Worm (Caenorhabditis elegans) whole organism, L4/young adult: ENCODE measurements around the gene penr-1.

Source experiments
- W03F9.2 ChIP-seq: fragments of 150-350 bp; optimal IDR thresholded peaks from 2 replicates; lab custom pipeline; 2014; ENCODE audit warnings: missing biosample characterization, missing genetic modification characterization
- dao-5 ChIP-seq: sonication (generic microtip); optimal IDR thresholded peaks from 2 replicates; lab custom pipeline; 2016; ENCODE audit warnings: missing genotype, missing genetic modification characterization, moderate library complexity, missing compliant biosample characterization
- him-1 ChIP-seq: sonication (generic microtip); optimal IDR thresholded peaks from 2 replicates; lab custom pipeline; 2016; ENCODE audit warnings: missing genotype, missing genetic modification reagents, missing genetic modification characterization, missing compliant biosample characterization

DNA sequence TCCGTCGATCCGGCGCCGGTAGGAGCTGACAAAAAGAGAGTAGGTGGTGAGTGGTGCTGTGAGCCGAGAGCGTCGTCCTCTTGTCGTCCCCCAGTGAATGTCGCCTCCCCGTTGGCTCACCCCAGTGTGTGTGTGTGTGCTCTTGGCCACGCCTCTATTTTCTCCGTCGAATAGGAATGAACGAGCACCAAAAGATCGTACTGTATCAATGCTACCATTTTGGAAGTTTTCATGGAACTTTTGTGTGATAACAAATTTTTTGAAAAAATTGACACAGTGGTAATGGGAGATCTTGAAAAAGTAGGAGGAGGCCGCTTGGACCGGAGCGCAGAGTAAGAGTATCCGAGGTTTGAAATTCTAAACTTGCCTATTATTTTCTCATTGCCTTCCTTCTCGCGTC lies 50.2 kb downstream of the penr-1 start, which contains the start of gene ceh-34:
- TF ChIP-seq him-1 (tag; lab: Kevin White, UChicago) (no peak), dao-5 (tag; lab: Kevin White, UChicago) (no peak), W03F9.2 (tag; lab: Kevin White, UChicago) (no peak)
